Worm (Caenorhabditis elegans) whole organism, young adult: Measurements from ENCODE around the gene K08H10.10.

Experiments
- bed-1 ChIP-seq: fragments of 200-800 bp; sonication (Bioruptor generic); IDR thresholded peaks from 2 replicates; pipeline ENCODE4 v1.3.6; 2022; ENCODE audit warnings: missing genetic modification reagents, missing genetic modification characterization, missing compliant biosample characterization
- ccch-3 ChIP-seq: fragments of 200-800 bp; sonication (Bioruptor generic); optimal IDR thresholded peaks from 2 replicates; lab custom pipeline; 2018; ENCODE audit warnings: mild to moderate bottlenecking, missing genetic modification characterization, missing compliant biosample characterization
- dpff-1 ChIP-seq: sonication (generic microtip); optimal IDR thresholded peaks from 2 replicates; lab custom pipeline; 2017; ENCODE audit warnings: mild to moderate bottlenecking, missing genetic modification characterization, missing compliant biosample characterization
- fkh-3 ChIP-seq: sonication (generic microtip); optimal IDR thresholded peaks from 2 replicates; lab custom pipeline; 2016; ENCODE audit warnings: mild to moderate bottlenecking, missing genetic modification characterization, missing compliant biosample characterization
- hrde-1 ChIP-seq: sonication (generic microtip); optimal IDR thresholded peaks from 2 replicates; lab custom pipeline; 2016; ENCODE audit warnings: missing genetic modification characterization, mild to moderate bottlenecking, missing compliant biosample characterization, moderate library complexity, missing genotype, missing genetic modification reagents, borderline replicate concordance
- mcd-1 ChIP-seq: fragments of 200-800 bp; sonication (Bioruptor generic); IDR thresholded peaks from 2 replicates; pipeline ENCODE4 v1.3.6; 2022; ENCODE audit warnings: missing genetic modification reagents, missing genetic modification characterization, missing compliant biosample characterization
- xnd-1 ChIP-seq: sonication (generic microtip); optimal IDR thresholded peaks from 2 replicates; lab custom pipeline; 2016; ENCODE audit warnings: missing genotype, missing genetic modification reagents, missing genetic modification characterization, missing compliant biosample characterization

DNA sequence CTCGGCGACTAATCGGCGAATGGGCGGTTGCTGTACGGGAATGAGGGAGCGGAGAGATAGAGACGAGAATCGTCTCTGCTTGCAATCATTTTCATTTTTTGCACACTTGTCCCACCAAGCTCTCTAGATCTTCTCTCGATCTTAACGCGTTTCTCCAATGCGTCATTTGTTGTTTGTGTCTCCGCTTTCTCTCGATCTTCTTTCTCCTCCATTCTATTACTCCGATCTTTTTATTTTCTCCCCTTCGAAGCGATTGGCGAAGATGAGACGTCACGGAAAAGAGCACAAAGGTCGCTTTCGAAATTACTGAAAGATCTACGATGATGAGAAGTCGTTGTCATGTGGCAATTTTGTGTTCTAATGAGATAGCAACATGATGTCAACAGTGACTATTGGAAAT lies 42.2 kb upstream of the K08H10.10 start:
- TF ChIP-seq dpff-1 (tag; lab: Kevin White, UChicago), result no peak
- no peak for TF ChIP-seq ccch-3 (GFP tag; lab: Kevin White, UChicago)
- no peak for TF ChIP-seq hrde-1 (tag; lab: Kevin White, UChicago)
- TF ChIP-seq fkh-3 (tag; lab: Kevin White, UChicago), result no peak
- TF ChIP-seq mcd-1, result no peak
- TF ChIP-seq xnd-1 (tag; lab: Kevin White, UChicago), result no peak
- TF ChIP-seq bed-1 (GFP tag; lab: Robert Waterston, UW), result no peak
